Fruit fly (Drosophila melanogaster) whole organism, embryonic: ENCODE measurements around the gene Bap111.

Experiments used
- Awh ChIP-seq: fragments of 200-800 bp; sonication (Bioruptor generic); IDR thresholded peaks from 2 replicates; pipeline ENCODE4, ENCODE4 v1.3.6; 2022; ENCODE audit warnings: missing biosample characterization, missing genetic modification characterization
- CG11504 ChIP-seq: fragments of 200-800 bp; sonication (Bioruptor generic); optimal IDR thresholded peaks from 3 replicates; lab custom pipeline; 2019; ENCODE audit warnings: missing biosample characterization, mild to moderate bottlenecking, missing genetic modification characterization, moderate library complexity
- CG12659 ChIP-seq: fragments of 200-800 bp; sonication (Bioruptor generic); optimal IDR thresholded peaks from 3 replicates; lab custom pipeline; 2017; ENCODE audit warnings: mild to moderate bottlenecking, missing biosample characterization, missing genetic modification reagents, missing genetic modification characterization
- CG13123 ChIP-seq: fragments of 200-800 bp; sonication (Bioruptor generic); optimal IDR thresholded peaks from 2 replicates; lab custom pipeline; 2016; ENCODE audit warnings: missing biosample characterization, missing genetic modification characterization
- CG13287 ChIP-seq: fragments of 200-800 bp; sonication (Bioruptor generic); IDR thresholded peaks from 2 replicates; pipeline ENCODE4 v1.3.6; 2022; ENCODE audit warnings: missing biosample characterization, missing genetic modification characterization; ENCODE audit not compliant: partially characterized antibody
- CG13894 ChIP-seq: fragments of 200-800 bp; sonication (Bioruptor generic); optimal IDR thresholded peaks from 3 replicates; lab custom pipeline; 2018; ENCODE audit warnings: missing biosample characterization, mild to moderate bottlenecking, missing genetic modification characterization, moderate library complexity
- CG14441 ChIP-seq: fragments of 200-800 bp; sonication (Bioruptor generic); IDR thresholded peaks from 2 replicates; pipeline ENCODE4 v1.3.6; 2022; ENCODE audit warnings: missing biosample characterization, missing genetic modification characterization
- CG14965 ChIP-seq: fragments of 200-800 bp; sonication (Bioruptor generic); optimal IDR thresholded peaks from 2 replicates; lab custom pipeline; 2016; ENCODE audit warnings: missing biosample characterization, missing genetic modification characterization, borderline replicate concordance
- CG15696 ChIP-seq: fragments of 200-800 bp; sonication (Bioruptor generic); optimal IDR thresholded peaks from 2 replicates; lab custom pipeline; 2019; ENCODE audit warnings: missing biosample characterization, mild to moderate bottlenecking, missing genetic modification characterization, moderate library complexity
- CG1647 ChIP-seq: fragments of 200-800 bp; sonication (Bioruptor generic); optimal IDR thresholded peaks from 3 replicates; lab custom pipeline; 2016; ENCODE audit warnings: missing biosample characterization, missing genetic modification characterization
- CG17186 ChIP-seq: fragments of 200-800 bp; sonication (Bioruptor generic); optimal IDR thresholded peaks from 3 replicates; lab custom pipeline; 2017; ENCODE audit warnings: missing biosample characterization, missing genetic modification reagents, missing genetic modification characterization
- CG17612 ChIP-seq: fragments of 200-800 bp; sonication (Bioruptor generic); IDR thresholded peaks from 2 replicates; pipeline ENCODE4 v1.3.6; 2022; ENCODE audit warnings: missing biosample characterization, missing genetic modification characterization
- CG18476 ChIP-seq: fragments of 200-800 bp; sonication (Bioruptor generic); optimal IDR thresholded peaks from 2 replicates; lab custom pipeline; 2016; ENCODE audit warnings: missing biosample characterization, mild to moderate bottlenecking, missing genetic modification characterization
- CG2875 ChIP-seq: fragments of 200-800 bp; sonication (Bioruptor generic); optimal IDR thresholded peaks from 2 replicates; lab custom pipeline; 2017; ENCODE audit warnings: missing biosample characterization, mild to moderate bottlenecking, missing genetic modification characterization, missing genetic modification reagents
- CG30020 ChIP-seq: fragments of 200-800 bp; optimal IDR thresholded peaks from 2 replicates; lab custom pipeline; 2019; ENCODE audit warnings: missing biosample characterization, mild to moderate bottlenecking, missing genetic modification characterization, moderate library complexity
- CG31388 ChIP-seq: fragments of 200-800 bp; sonication (Bioruptor generic); optimal IDR thresholded peaks from 2 replicates; lab custom pipeline; 2016; ENCODE audit warnings: missing biosample characterization, missing genetic modification characterization
- CG32767 ChIP-seq: fragments of 200-800 bp; sonication (Bioruptor generic); IDR thresholded peaks from 2 replicates; pipeline ENCODE4 v1.3.6; 2022; ENCODE audit warnings: missing biosample characterization, missing genetic modification characterization
- CG32772 ChIP-seq: fragments of 200-800 bp; sonication (Bioruptor generic); IDR thresholded peaks from 2 replicates; pipeline ENCODE4 v1.3.6; 2022; ENCODE audit warnings: missing biosample characterization, missing genetic modification characterization
- CG3726 ChIP-seq: fragments of 200-800 bp; sonication (Bioruptor generic); IDR thresholded peaks from 3 replicates; pipeline ENCODE4, ENCODE4 v1.3.6; 2022; ENCODE audit warnings: missing biosample characterization, missing genetic modification characterization
- CG5953 ChIP-seq: fragments of 200-800 bp; sonication (Bioruptor generic); IDR thresholded peaks from 2 replicates; pipeline ENCODE4 v1.3.6; 2022; ENCODE audit warnings: missing biosample characterization, missing genetic modification characterization
- CG6689 ChIP-seq: fragments of 200-800 bp; sonication (Bioruptor generic); IDR thresholded peaks from 2 replicates; pipeline ENCODE4 v1.3.6; 2022; ENCODE audit warnings: missing biosample characterization, missing genetic modification characterization
- CG6791 ChIP-seq: fragments of 200-800 bp; sonication (Bioruptor generic); IDR thresholded peaks from 3 replicates; pipeline ENCODE4 v1.3.6; 2022; ENCODE audit warnings: missing biosample characterization, missing genetic modification characterization; ENCODE audit not compliant: partially characterized antibody
- CG7839 ChIP-seq: fragments of 200-800 bp; sonication (Bioruptor generic); optimal IDR thresholded peaks from 3 replicates; lab custom pipeline; 2018; ENCODE audit warnings: missing biosample characterization, mild to moderate bottlenecking, missing genetic modification characterization, moderate library complexity
- CoRest ChIP-seq: fragments of 200-800 bp; sonication (Bioruptor generic); optimal IDR thresholded peaks from 3 replicates; lab custom pipeline; 2018; ENCODE audit warnings: missing biosample characterization, mild to moderate bottlenecking, missing genetic modification characterization, moderate library complexity
- Dp ChIP-seq: fragments of 200-800 bp; sonication (Bioruptor generic); optimal IDR thresholded peaks from 2 replicates; lab custom pipeline; 2018; ENCODE audit warnings: missing biosample characterization, mild to moderate bottlenecking, missing genetic modification characterization, moderate library complexity
- E2f1 ChIP-seq: fragments of 200-800 bp; sonication (Bioruptor generic); IDR thresholded peaks from 2 replicates; pipeline ENCODE4 v1.3.6; 2022; ENCODE audit warnings: missing biosample characterization, missing genetic modification characterization
- Hr3 ChIP-seq: fragments of 200-800 bp; sonication (Bioruptor generic); optimal IDR thresholded peaks from 3 replicates; lab custom pipeline; 2016; ENCODE audit warnings: missing biosample characterization, missing genetic modification characterization
- Nf-YB ChIP-seq: fragments of 200-800 bp; sonication (Bioruptor generic); optimal IDR thresholded peaks from 3 replicates; lab custom pipeline; 2019; ENCODE audit warnings: missing biosample characterization, mild to moderate bottlenecking, missing genetic modification characterization, moderate library complexity
- Opbp ChIP-seq: fragments of 200-800 bp; sonication (Bioruptor generic); IDR thresholded peaks from 3 replicates; pipeline ENCODE4 v1.3.6; 2022; ENCODE audit warnings: missing biosample characterization, missing genetic modification characterization; ENCODE audit not compliant: partially characterized antibody
- Rx ChIP-seq: fragments of 200-800 bp; sonication (Bioruptor generic); IDR thresholded peaks from 2 replicates; pipeline ENCODE4 v1.3.6; 2022; ENCODE audit warnings: missing biosample characterization, missing genetic modification characterization
- Sin3A ChIP-seq: fragments of >200 bp; optimal IDR thresholded peaks from 2 replicates; lab custom pipeline; 2018
- Sry-δ ChIP-seq: fragments of 200-800 bp; sonication (Bioruptor generic); optimal IDR thresholded peaks from 2 replicates; lab custom pipeline; 2016; ENCODE audit warnings: missing biosample characterization, missing genetic modification characterization
- Taf1 ChIP-seq: fragments of 200-800 bp; sonication (Bioruptor generic); IDR thresholded peaks from 2 replicates; pipeline ENCODE4 v1.3.6; 2022; ENCODE audit warnings: missing biosample characterization, missing genetic modification characterization
- ac ChIP-seq: fragments of 200-800 bp; sonication (Bioruptor generic); optimal IDR thresholded peaks from 3 replicates; lab custom pipeline; 2017; ENCODE audit warnings: missing biosample characterization, mild to moderate bottlenecking, missing genetic modification characterization
- amos ChIP-seq: fragments of 200-800 bp; sonication (Bioruptor generic); IDR thresholded peaks from 2 replicates; pipeline ENCODE4 v1.3.6; 2022; ENCODE audit warnings: missing biosample characterization, missing genetic modification characterization; ENCODE audit not compliant: partially characterized antibody
- bcd ChIP-seq: fragments of 200-800 bp; sonication (Bioruptor generic); optimal IDR thresholded peaks from 2 replicates; lab custom pipeline; 2017; ENCODE audit warnings: missing biosample characterization, mild to moderate bottlenecking, missing genetic modification characterization
- bigmax ChIP-seq: fragments of 200-800 bp; sonication (Bioruptor generic); optimal IDR thresholded peaks from 2 replicates; lab custom pipeline; 2018; ENCODE audit warnings: missing biosample characterization, mild to moderate bottlenecking, missing genetic modification characterization
- cad ChIP-seq: fragments of >200 bp; optimal IDR thresholded peaks from 2 replicates; lab custom pipeline; 2017; ENCODE audit warnings: missing biosample characterization, missing genetic modification characterization
- fru ChIP-seq: fragments of >200 bp; optimal IDR thresholded peaks from 2 replicates; lab custom pipeline; 2017
- gfzf ChIP-seq: fragments of 200-800 bp; sonication (Bioruptor generic); optimal IDR thresholded peaks from 2 replicates; lab custom pipeline; 2016; ENCODE audit warnings: missing biosample characterization, mild to moderate bottlenecking, missing genetic modification characterization, moderate library complexity
- h ChIP-seq: fragments of >200 bp; optimal IDR thresholded peaks from 2 replicates; lab custom pipeline; 2017
- jing ChIP-seq: fragments of 200-800 bp; sonication (Bioruptor generic); optimal IDR thresholded peaks from 2 replicates; lab custom pipeline; 2018; ENCODE audit warnings: missing biosample characterization, mild to moderate bottlenecking, missing genetic modification characterization
- onecut ChIP-seq: fragments of 200-800 bp; sonication (Bioruptor generic); IDR thresholded peaks from 2 replicates; pipeline ENCODE4 v1.3.6; 2022; ENCODE audit warnings: missing biosample characterization, missing genetic modification characterization
- pan ChIP-seq, 4 experiments: fragments of >200 bp in 3 of 4; fragments of 200-800 bp in 1 of 4; sonication (Bioruptor generic) in 1 of 4; optimal IDR thresholded peaks in 3 of 4; IDR thresholded peaks in 1 of 4; 2 replicates each; pipeline versions ENCODE4 v1.3.6 to Lab custom; 2017 to 2022; ENCODE audit warnings: missing biosample characterization in 2 of 4, missing genetic modification characterization in 2 of 4, mixed read lengths in 1 of 4
- phol ChIP-seq: fragments of 200-800 bp; sonication (Bioruptor generic); optimal IDR thresholded peaks from 3 replicates; lab custom pipeline; 2018; ENCODE audit warnings: missing biosample characterization, mild to moderate bottlenecking, missing genetic modification characterization, moderate library complexity
- prd ChIP-seq, 3 experiments: fragments of >200 bp in 2 of 3; fragments of 200-800 bp in 1 of 3; sonication (Bioruptor generic) in 1 of 3; optimal IDR thresholded peaks in 2 of 3; IDR thresholded peaks in 1 of 3; 2 replicates in 2 of 3; 3 replicates in 1 of 3; pipeline versions ENCODE4 v1.3.6 to Lab custom; 2017 to 2022; ENCODE audit warnings: missing biosample characterization in 1 of 3, missing genetic modification characterization in 1 of 3
- salm ChIP-seq: fragments of 200-800 bp; sonication (Bioruptor generic); optimal IDR thresholded peaks from 2 replicates; lab custom pipeline; 2018; ENCODE audit warnings: missing biosample characterization, mild to moderate bottlenecking, missing genetic modification characterization
- shn ChIP-seq: fragments of 200-800 bp; sonication (Bioruptor generic); optimal IDR thresholded peaks from 3 replicates; lab custom pipeline; 2016; ENCODE audit warnings: missing biosample characterization, missing genetic modification characterization
- sqz ChIP-seq: fragments of 200-800 bp; sonication (Bioruptor generic); optimal IDR thresholded peaks from 3 replicates; lab custom pipeline; 2018; ENCODE audit warnings: missing biosample characterization, mild to moderate bottlenecking, missing genetic modification characterization
- stc ChIP-seq: fragments of 200-800 bp; sonication (Bioruptor generic); IDR thresholded peaks from 2 replicates; pipeline ENCODE4 v1.3.6; 2022; ENCODE audit warnings: missing biosample characterization, missing genetic modification characterization
- unc-4 ChIP-seq: fragments of 200-800 bp; sonication (Bioruptor generic); IDR thresholded peaks from 2 replicates; pipeline ENCODE4 v1.3.6; 2022; ENCODE audit warnings: missing biosample characterization, missing genetic modification characterization; ENCODE audit not compliant: partially characterized antibody

The Bap111 gene

dm6 chrX:9158366-9158765 lies 9.3 kb downstream of the Bap111 start, which contains the start of the genes Ost48 and Dlip1 (continued):
- TF ChIP-seq CG13123 (GFP tag; lab: Kevin White, UChicago), result no peak
- TF ChIP-seq salm, result no peak
- no peak for TF ChIP-seq jing
- no peak for TF ChIP-seq ac (GFP tag; lab: Kevin White, UChicago)
- peak; percentile 71 for TF ChIP-seq bigmax (GFP tag; lab: Kevin White, UChicago)
- TF ChIP-seq prd (optimal IDR thresholded peaks at IDR 0.05; lab: Kevin White, UChicago), result no peak
- TF ChIP-seq prd (GFP tag; IDR thresholded peaks at IDR 0.05; lab: Robert Waterston, UW), result no peak
- no peak for TF ChIP-seq onecut (GFP tag; lab: Robert Waterston, UW)
- no peak for TF ChIP-seq CG31388 (GFP tag; lab: Kevin White, UChicago)
- TF ChIP-seq shn (GFP tag; lab: Kevin White, UChicago), result no peak
- no peak for TF ChIP-seq CG13894
- TF ChIP-seq CG32772, result peak; percentile 45; the same call in 1 of the 2 replicates
- no peak for TF ChIP-seq fru (lab: Kevin White, UChicago)
- no peak for TF ChIP-seq cad
- no peak for TF ChIP-seq pan (optimal IDR thresholded peaks at IDR 0.05; lab: Kevin White, UChicago)
- no peak for TF ChIP-seq pan (GFP tag; optimal IDR thresholded peaks at IDR 0.05 in 1 of 2, IDR thresholded peaks at IDR 0.05 in 1 of 2)
- TF ChIP-seq CG14441 (GFP tag; lab: Robert Waterston, UW), result no peak
- no peak for TF ChIP-seq Awh
- TF ChIP-seq CG6689 (GFP tag; lab: Robert Waterston, UW), result no peak
- TF ChIP-seq CG18476 (GFP tag; lab: Kevin White, UChicago), result no peak
- TF ChIP-seq Hr3 (GFP tag; lab: Kevin White, UChicago), result no peak
- no peak for TF ChIP-seq CG6791 (GFP tag; lab: Robert Waterston, UW)
- TF ChIP-seq Dp, result peak; percentile 51
- TF ChIP-seq CG30020 (tag; lab: Kevin White, UChicago), result no peak
- TF ChIP-seq Taf1 (GFP tag; lab: Robert Waterston, UW), result no peak
- TF ChIP-seq CG32767, result no peak
- peak; percentile 52; the same call in 1 of the 2 replicates for TF ChIP-seq unc-4 (GFP tag; lab: Robert Waterston, UW)
- TF ChIP-seq CG13287 (GFP tag; lab: Robert Waterston, UW), result peak; percentile 61; the same call in 1 of the 2 replicates
- TF ChIP-seq CG7839 (tag; lab: Kevin White, UChicago), result no peak
- TF ChIP-seq Sin3A (lab: Kevin White, UChicago), result peak; percentile 24
- TF ChIP-seq bcd (GFP tag; lab: Kevin White, UChicago), result no peak
- no peak for TF ChIP-seq CG1647
- TF ChIP-seq gfzf, result peak; percentile 64
- TF ChIP-seq E2f1 (GFP tag; lab: Robert Waterston, UW), result no peak
- TF ChIP-seq phol, result peak; percentile 36
- TF ChIP-seq CG15696 (tag; lab: Kevin White, UChicago), result no peak
- TF ChIP-seq CG17186, result no peak
- no peak for TF ChIP-seq CG5953 (GFP tag; lab: Robert Waterston, UW)
- no peak for TF ChIP-seq CG17612 (GFP tag; lab: Robert Waterston, UW)
- TF ChIP-seq CG11504 (tag; lab: Kevin White, UChicago), result no peak
- no peak for TF ChIP-seq stc (GFP tag; lab: Robert Waterston, UW)
- TF ChIP-seq sqz (GFP tag; lab: Kevin White, UChicago), result peak; percentile 77
- TF ChIP-seq CoRest (tag; lab: Kevin White, UChicago), result no peak
- no peak for TF ChIP-seq CG2875 (GFP tag; lab: Kevin White, UChicago)
- peak; percentile 40 for TF ChIP-seq Sry-δ (GFP tag; lab: Kevin White, UChicago)
- TF ChIP-seq CG12659 (GFP tag; lab: Kevin White, UChicago), result no peak
- TF ChIP-seq CG14965, result no peak
- TF ChIP-seq amos (GFP tag; lab: Robert Waterston, UW), result peak; percentile 43; the same call in 1 of the 2 replicates
- no peak for TF ChIP-seq Opbp
- no peak for TF ChIP-seq Nf-YB (GFP tag; lab: Kevin White, UChicago)
- TF ChIP-seq Rx (GFP tag; lab: Robert Waterston, UW), result no peak
- TF ChIP-seq h, result no peak
- TF ChIP-seq CG3726 (GFP tag; lab: Robert Waterston, UW), result no peak
